Fruit fly (Drosophila melanogaster): ENCODE data around the gene CG43392.

CG43392 gene

dm6 chr3L:22029670-22030069 lies at the start of gene CG43392:
CG43392 (minus strand) TSS chr3L:22029770.
- TF ChIP-seq wor (GFP tag; IDR thresholded peaks at IDR 0.05): no peak
- no peak for TF ChIP-seq Awh (GFP tag; IDR thresholded peaks at IDR 0.05)
- TF ChIP-seq dan (GFP tag; IDR thresholded peaks at IDR 0.05): no peak
- no peak for TF ChIP-seq lilli (GFP tag; optimal IDR thresholded peaks at IDR 0.05)

- TF ChIP-seq hth (optimal IDR thresholded peaks at IDR 0.05) (no peak), seq (GFP tag; IDR thresholded peaks at IDR 0.05) (0 out of 2 replicates have a peak, but pooled peaks have one; percentile 19), CG11560 (tag; IDR thresholded peaks at IDR 0.05) (no peak), exex (tag; optimal IDR thresholded peaks at IDR 0.05) (no peak), Xrp1 (GFP tag; IDR thresholded peaks at IDR 0.05) (peak; percentile 75), sug (tag; optimal IDR thresholded peaks at IDR 0.05) (peak; percentile 16), CG1832 (GFP tag; optimal IDR thresholded peaks at IDR 0.05) (no peak), ewg (GFP tag; optimal IDR thresholded peaks at IDR 0.05) (peak; percentile 28), Oli (tag; optimal IDR thresholded peaks at IDR 0.05) (peak; percentile 45), NFAT (GFP tag; IDR thresholded peaks at IDR 0.05) (peak; percentile 53; the same call in 1 of the 2 replicates), Ets97D (GFP tag; optimal IDR thresholded peaks at IDR 0.05) (no peak), CG10274 (GFP tag; optimal IDR thresholded peaks at IDR 0.05) (no peak), Hand (GFP tag; optimal IDR thresholded peaks at IDR 0.05) (no peak), CG7987 (GFP tag; optimal IDR thresholded peaks at IDR 0.05) (no peak), ind (GFP tag; optimal IDR thresholded peaks at IDR 0.05) (peak; percentile 47), CG15479 (GFP tag; optimal IDR thresholded peaks at IDR 0.05) (no peak), CG17385 (GFP tag; optimal IDR thresholded peaks at IDR 0.05) (peak; percentile 46), Lhr (GFP tag; optimal IDR thresholded peaks at IDR 0.05) (peak; percentile 46), dimm (GFP tag; IDR thresholded peaks at IDR 0.05) (no peak), CG1602 (GFP tag; optimal IDR thresholded peaks at IDR 0.05) (peak; percentile 42), stc (GFP tag; IDR thresholded peaks at IDR 0.05) (peak; percentile 45; the same call in 1 of the 2 replicates), Gug (GFP tag; IDR thresholded peaks at IDR 0.05) (peak; percentile 38; the same call in 1 of the 4 replicates), Hmr (GFP tag; optimal IDR thresholded peaks at IDR 0.05) (peak; percentile 57), zen (tag; optimal IDR thresholded peaks at IDR 0.05) (peak; percentile 34), CG14441 (GFP tag; IDR thresholded peaks at IDR 0.05) (0 out of 2 replicates have a peak, but pooled peaks have one; percentile 24), dm (GFP tag; optimal IDR thresholded peaks at IDR 0.05) (peak; percentile 51), eyg (GFP tag; optimal IDR thresholded peaks at IDR 0.05) (peak; percentile 29), HLH4C (GFP tag; IDR thresholded peaks at IDR 0.05; ENCODE audit: partially characterized antibody) (peak; percentile 51; the same call in 1 of the 3 replicates), Scr (GFP tag; IDR thresholded peaks at IDR 0.05; ENCODE audit: partially characterized antibody) (peak; percentile 90), Nf-YC (tag; optimal IDR thresholded peaks at IDR 0.05) (no peak), CG30020 (tag; optimal IDR thresholded peaks at IDR 0.05) (no peak), eve (GFP tag; optimal IDR thresholded peaks at IDR 0.05) (no peak), CG11695 (GFP tag; IDR thresholded peaks at IDR 0.05) (peak; percentile 38; the same call in 1 of the 3 replicates), otp (GFP tag; IDR thresholded peaks at IDR 0.05) (no peak; the same call in 2 of the 3 replicates), CG12391 (tag; optimal IDR thresholded peaks at IDR 0.05) (peak; percentile 71), Bteb2 (GFP tag; optimal IDR thresholded peaks at IDR 0.05) (peak; percentile 37), Side (GFP tag; optimal IDR thresholded peaks at IDR 0.05) (peak; percentile 67), Lpt (GFP tag; optimal IDR thresholded peaks at IDR 0.05) (no peak), CG8359 (GFP tag; optimal IDR thresholded peaks at IDR 0.05; ENCODE audit: borderline replicate concordance) (no peak), Myb (GFP tag; optimal IDR thresholded peaks at IDR 0.05) (peak; percentile 15), sima (GFP tag; optimal IDR thresholded peaks at IDR 0.05) (no peak), Sox102F (GFP tag; optimal IDR thresholded peaks at IDR 0.05) (peak; percentile 60), CG6272 (GFP tag; IDR thresholded peaks at IDR 0.05) (0 out of 2 replicates have a peak, but pooled peaks have one; percentile 22), lmd (GFP tag; IDR thresholded peaks at IDR 0.05) (peak; percentile 65), CG18764 (GFP tag; optimal IDR thresholded peaks at IDR 0.05) (peak; percentile 32), Dip3 (GFP tag; optimal IDR thresholded peaks at IDR 0.05) (peak; percentile 45)
These were observed 48.5 kb upstream of the CG43392 start for dm6 chr3L:22078063-22078462.

Measured in whole organism, embryonic.